Fruit fly (Drosophila melanogaster): ENCODE results near the gene Xrcc2.

- no peak for TF ChIP-seq cnc (optimal IDR thresholded peaks at IDR 0.05)
- TF ChIP-seq CG7101 (tag; optimal IDR thresholded peaks at IDR 0.05) = no peak
- no peak for TF ChIP-seq CG11617 (GFP tag; optimal IDR thresholded peaks at IDR 0.05)
- no peak for TF ChIP-seq toe (GFP tag; optimal IDR thresholded peaks at IDR 0.05)
- TF ChIP-seq CG7045 (GFP tag; optimal IDR thresholded peaks at IDR 0.05) = no peak
- no peak for TF ChIP-seq kay (GFP tag; ENCODE audit: borderline replicate concordance)
Observed at dm6 chrX:18467881-18468280, 32.0 kb upstream of the Xrcc2 start.
